ENCODE assay signal across 4 fruit fly cellular contexts in genomic region chr3R:11368766-11369165, dm6.
TF ChIP-seq lines count a peak whose summit lies in the region.

No protein-coding gene starts in this region.

- no peak for TF ChIP-seq CTCF in whole organism, embryonic (GFP tag; optimal IDR thresholded peaks at IDR 0.05; lab: Kevin White, UChicago)

TF ChIP-seq in whole organism, embryonic, 481 proteins besides CTCF, POLR2A, EP300 and RAD21 (continues in another document):
- TF ChIP-seq CG13775 (GFP tag; optimal IDR thresholded peaks at IDR 0.05; lab: Kevin White, UChicago): peak; percentile 44
- no peak for TF ChIP-seq NC2α (GFP tag; optimal IDR thresholded peaks at IDR 0.05; lab: Kevin White, UChicago)
- no peak for TF ChIP-seq otp (GFP tag; IDR thresholded peaks at IDR 0.05; lab: Robert Waterston, UW)
- no peak for TF ChIP-seq Kr (GFP tag; optimal IDR thresholded peaks at IDR 0.05; lab: Kevin White, UChicago)
- TF ChIP-seq tap (tag; optimal IDR thresholded peaks at IDR 0.05; lab: Kevin White, UChicago): no peak
- no peak for TF ChIP-seq CG11398 (GFP tag; optimal IDR thresholded peaks at IDR 0.05; lab: Kevin White, UChicago)
- TF ChIP-seq mirr (GFP tag; optimal IDR thresholded peaks at IDR 0.05; lab: Kevin White, UChicago): no peak
- peak; percentile 26 for TF ChIP-seq Usf (GFP tag; optimal IDR thresholded peaks at IDR 0.05; lab: Kevin White, UChicago)
- TF ChIP-seq Ravus (GFP tag; IDR thresholded peaks at IDR 0.05; lab: Robert Waterston, UW): no peak
- TF ChIP-seq crc (GFP tag; optimal IDR thresholded peaks at IDR 0.05; lab: Kevin White, UChicago): no peak
- TF ChIP-seq CG8944 (GFP tag; optimal IDR thresholded peaks at IDR 0.05; lab: Kevin White, UChicago): no peak
- peak; percentile 23 for TF ChIP-seq CG30431 (GFP tag; optimal IDR thresholded peaks at IDR 0.05; lab: Kevin White, UChicago)
- no peak for TF ChIP-seq luna (GFP tag; optimal IDR thresholded peaks at IDR 0.05; lab: Kevin White, UChicago)
- peak; percentile 12 for TF ChIP-seq CG3407 (GFP tag; optimal IDR thresholded peaks at IDR 0.05; lab: Kevin White, UChicago)
- no peak for TF ChIP-seq ewg (GFP tag; optimal IDR thresholded peaks at IDR 0.05; lab: Kevin White, UChicago)
- no peak for TF ChIP-seq CG17912 (GFP tag; optimal IDR thresholded peaks at IDR 0.05; lab: Kevin White, UChicago)
- TF ChIP-seq Med (GFP tag; lab: Kevin White, UChicago): peak; percentile 53
- no peak for TF ChIP-seq Sin3A (optimal IDR thresholded peaks at IDR 0.05; lab: Kevin White, UChicago)
- peak; percentile 27 for TF ChIP-seq CG7271 (tag; optimal IDR thresholded peaks at IDR 0.05; lab: Kevin White, UChicago)
- peak; percentile 23 for TF ChIP-seq twi (tag; optimal IDR thresholded peaks at IDR 0.05; lab: Kevin White, UChicago)
- no peak for TF ChIP-seq insv (GFP tag; optimal IDR thresholded peaks at IDR 0.05; lab: Kevin White, UChicago)
- TF ChIP-seq peb (GFP tag; IDR thresholded peaks at IDR 0.05; lab: Robert Waterston, UW): 0 out of 2 replicates have a peak, but pooled peaks have one; percentile 36
- TF ChIP-seq ap (GFP tag; IDR thresholded peaks at IDR 0.05; lab: Robert Waterston, UW): no peak
- TF ChIP-seq emc (GFP tag; optimal IDR thresholded peaks at IDR 0.05; lab: Kevin White, UChicago): no peak

TF ChIP-seq in whole organism, prepupa, 60 proteins besides CTCF, POLR2A, EP300 and RAD21:
- TF ChIP-seq CG6808 (GFP tag; optimal IDR thresholded peaks at IDR 0.05; lab: Kevin White, UChicago) (no peak), CG11902 (GFP tag; optimal IDR thresholded peaks at IDR 0.05; lab: Kevin White, UChicago) (no peak), CG3919 (GFP tag; optimal IDR thresholded peaks at IDR 0.05; lab: Kevin White, UChicago) (no peak), CG31627 (GFP tag; optimal IDR thresholded peaks at IDR 0.05; lab: Kevin White, UChicago) (no peak), Blimp-1 (GFP tag; optimal IDR thresholded peaks at IDR 0.05; lab: Kevin White, UChicago) (no peak), Sox102F (GFP tag; optimal IDR thresholded peaks at IDR 0.05; lab: Kevin White, UChicago) (no peak), Sox14 (GFP tag; optimal IDR thresholded peaks at IDR 0.05; lab: Kevin White, UChicago) (no peak), achi (GFP tag; optimal IDR thresholded peaks at IDR 0.05; lab: Kevin White, UChicago) (peak; percentile 10), CG34406 (GFP tag; optimal IDR thresholded peaks at IDR 0.05; lab: Kevin White, UChicago) (no peak), Ets96B (tag; optimal IDR thresholded peaks at IDR 0.05; lab: Kevin White, UChicago) (peak; percentile 0), esn (GFP tag; optimal IDR thresholded peaks at IDR 0.05; lab: Kevin White, UChicago) (peak; percentile 4), topi (GFP tag; optimal IDR thresholded peaks at IDR 0.05; lab: Kevin White, UChicago) (no peak), ss (GFP tag; optimal IDR thresholded peaks at IDR 0.05; lab: Kevin White, UChicago) (no peak), lz (GFP tag; optimal IDR thresholded peaks at IDR 0.05; lab: Kevin White, UChicago) (no peak), svp (GFP tag; lab: Kevin White, UChicago) (peak; percentile 55), Eip93F (GFP tag; optimal IDR thresholded peaks at IDR 0.05; lab: Kevin White, UChicago) (no peak), eg (GFP tag; IDR thresholded peaks at IDR 0.05; lab: Robert Waterston, UW) (no peak), Eip78C (GFP tag; lab: Kevin White, UChicago) (peak; percentile 68), CG15336 (GFP tag; IDR thresholded peaks at IDR 0.05; lab: Robert Waterston, UW) (no peak)

TF ChIP-seq in whole organism, pupa, 21 proteins besides CTCF, POLR2A, EP300 and RAD21:
- peak; percentile 3 for TF ChIP-seq CG9948 (tag; optimal IDR thresholded peaks at IDR 0.05; lab: Kevin White, UChicago)
- TF ChIP-seq CG8159 (tag; optimal IDR thresholded peaks at IDR 0.05; lab: Kevin White, UChicago): peak; percentile 23
- no peak for TF ChIP-seq fd96Ca (GFP tag; IDR thresholded peaks at IDR 0.05; lab: Robert Waterston, UW)

TF ChIP-seq in whole organism, wandering third instar larva, 38 proteins besides CTCF, POLR2A, EP300 and RAD21:
- TF ChIP-seq brk (GFP tag; optimal IDR thresholded peaks at IDR 0.05; lab: Kevin White, UChicago) (no peak), usp (GFP tag; optimal IDR thresholded peaks at IDR 0.05; lab: Kevin White, UChicago) (no peak), ey (GFP tag; optimal IDR thresholded peaks at IDR 0.05; lab: Kevin White, UChicago) (no peak), Myc (optimal IDR thresholded peaks at IDR 0.05; lab: Kevin White, UChicago) (no peak), sv (GFP tag; optimal IDR thresholded peaks at IDR 0.05; lab: Kevin White, UChicago) (no peak), Dif (GFP tag; optimal IDR thresholded peaks at IDR 0.05; lab: Kevin White, UChicago; ENCODE audit: partially characterized antibody) (no peak), h (GFP tag; optimal IDR thresholded peaks at IDR 0.05; lab: Kevin White, UChicago) (peak; percentile 15), foxo (GFP tag; optimal IDR thresholded peaks at IDR 0.05; lab: Kevin White, UChicago) (peak in 1 of 2 experiments; percentile 15)
TF ChIP-seq in whole organism, wandering third instar larva: peak in this region for 2.

Comparison
In these comparisons a context has a peak if more than half of its experiments do, and no peak if none do; other contexts are left out.
1. Of the 7 proteins assayed by ChIP-seq in both whole organism, embryonic and whole organism, prepupa: peak only in whole organism, embryonic: Blimp-1; only in whole organism, prepupa: none; in both: none; in neither: 6.